Worm (Caenorhabditis elegans) whole organism, mixed stage, embryonic: ENCODE data around the gene K09H11.15.

ENCODE experiments used
- elt-3 ChIP-seq: fragments of 150-350 bp; optimal IDR thresholded peaks from 2 replicates; lab custom pipeline; 2014; ENCODE audit warnings: missing biosample characterization, missing genetic modification characterization
- mep-1 ChIP-seq: fragments of 150-350 bp; optimal IDR thresholded peaks from 2 replicates; lab custom pipeline; 2017; ENCODE audit warnings: missing biosample characterization, missing genetic modification reagents, missing genetic modification characterization, inconsistent platforms
- nhr-12 ChIP-seq: fragments of 150-350 bp; optimal IDR thresholded peaks from 2 replicates; lab custom pipeline; 2014; ENCODE audit warnings: missing biosample characterization, missing genetic modification characterization
- pha-4 ChIP-seq: fragments of 150-350 bp; optimal IDR thresholded peaks from 2 replicates; lab custom pipeline; 2018; ENCODE audit warnings: missing biosample characterization, missing genetic modification reagents, missing genetic modification characterization
- snpc-4 ChIP-seq: fragments of 150-350 bp; optimal IDR thresholded peaks from 2 replicates; lab custom pipeline; 2014; ENCODE audit warnings: missing biosample characterization, missing genetic modification characterization
- unc-62 ChIP-seq: fragments of 150-350 bp; optimal IDR thresholded peaks from 2 replicates; lab custom pipeline; 2014; ENCODE audit warnings: missing biosample characterization, missing genetic modification reagents, missing genetic modification characterization

ce11 chrV:5693595-5693994, 37.1 kb downstream of the K09H11.15 start:
- TF ChIP-seq mep-1 (no peak), snpc-4 (tag; lab: Kevin White, UChicago) (no peak), pha-4 (tag; lab: Kevin White, UChicago) (no peak), elt-3 (tag; lab: Kevin White, UChicago) (no peak), nhr-12 (no peak), unc-62 (GFP tag; lab: Kevin White, UChicago) (no peak)
